Worm (Caenorhabditis elegans): Measurements from ENCODE around the gene Y75B8A.24.

ce11 chrIII:12245570-12245969, 28.0 kb downstream of the Y75B8A.24 start:
- TF ChIP-seq nhr-28 (tag; optimal IDR thresholded peaks at IDR 0.05) (no peak), pha-4 (tag; optimal IDR thresholded peaks at IDR 0.05) (no peak), unc-39 (tag; optimal IDR thresholded peaks at IDR 0.05) (no peak), unc-62 (GFP tag; optimal IDR thresholded peaks at IDR 0.05) (no peak)
